Fruit fly (Drosophila melanogaster): Measurements from ENCODE around the gene CG12375.

CG12375 gene

DNA sequence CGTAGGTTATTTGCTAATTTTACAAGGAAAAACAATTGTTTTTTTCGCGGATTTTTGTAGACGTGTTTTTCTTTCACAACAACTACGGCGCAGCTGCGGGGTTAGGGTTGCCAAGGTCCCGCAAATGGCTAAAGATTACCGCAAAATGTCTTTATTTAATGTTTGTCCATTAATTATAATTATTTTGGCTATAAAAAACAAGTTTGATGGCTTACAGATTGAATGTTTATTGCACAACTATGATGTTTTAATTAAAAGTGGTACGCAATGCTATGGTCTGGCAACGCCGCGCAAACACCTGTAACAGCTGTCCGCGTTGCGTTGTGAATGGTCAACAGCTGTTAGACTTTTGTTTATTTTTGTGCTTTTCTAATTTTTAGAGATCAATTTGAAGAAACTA is 30.0 kb upstream of the CG12375 start (continued):
- TF ChIP-seq Nf-YA (GFP tag; IDR thresholded peaks at IDR 0.05): no peak
- TF ChIP-seq pum (GFP tag; optimal IDR thresholded peaks at IDR 0.05): peak; percentile 72
- TF ChIP-seq CG43689 (GFP tag; IDR thresholded peaks at IDR 0.05): no peak
- TF ChIP-seq kni (GFP tag; optimal IDR thresholded peaks at IDR 0.05): peak; percentile 10
- TF ChIP-seq Rx (GFP tag; IDR thresholded peaks at IDR 0.05): peak; percentile 43; the same call in 1 of the 2 replicates
- peak; percentile 33 for TF ChIP-seq Dp (GFP tag; optimal IDR thresholded peaks at IDR 0.05)
- no peak for TF ChIP-seq ro (GFP tag; IDR thresholded peaks at IDR 0.05)
- peak; percentile 70 for TF ChIP-seq Abd-B (GFP tag; optimal IDR thresholded peaks at IDR 0.05)
- TF ChIP-seq cad (GFP tag; optimal IDR thresholded peaks at IDR 0.05): no peak
- TF ChIP-seq Xbp1 (GFP tag; optimal IDR thresholded peaks at IDR 0.05): peak; percentile 79
- TF ChIP-seq NC2β (GFP tag; optimal IDR thresholded peaks at IDR 0.05): peak; percentile 43
- peak; percentile 50; the same call in 2 of the 3 replicates for TF ChIP-seq CG34224 (GFP tag; IDR thresholded peaks at IDR 0.05; ENCODE audit: partially characterized antibody)
- TF ChIP-seq h (optimal IDR thresholded peaks at IDR 0.05): no peak
- TF ChIP-seq ham (GFP tag; IDR thresholded peaks at IDR 0.05): no peak
- TF ChIP-seq salm (tag; optimal IDR thresholded peaks at IDR 0.05): peak; percentile 25
- TF ChIP-seq CG11560 (tag; IDR thresholded peaks at IDR 0.05): 0 out of 3 replicates have a peak, but pooled peaks have one; percentile 14
- peak; percentile 47 for TF ChIP-seq MTF-1 (GFP tag; optimal IDR thresholded peaks at IDR 0.05; ENCODE audit: borderline replicate concordance)
- no peak for TF ChIP-seq crol (GFP tag; IDR thresholded peaks at IDR 0.05)
- TF ChIP-seq pb (GFP tag; optimal IDR thresholded peaks at IDR 0.05): peak; percentile 37
- no peak for TF ChIP-seq CG4282 (GFP tag; optimal IDR thresholded peaks at IDR 0.05)
- TF ChIP-seq gem (tag; optimal IDR thresholded peaks at IDR 0.05): peak; percentile 80
- TF ChIP-seq usp (GFP tag; optimal IDR thresholded peaks at IDR 0.05): no peak
- peak; percentile 45 for TF ChIP-seq CG9437 (GFP tag; optimal IDR thresholded peaks at IDR 0.05)
- peak; percentile 39 for TF ChIP-seq kay (GFP tag; optimal IDR thresholded peaks at IDR 0.05)
- TF ChIP-seq pho (GFP tag; optimal IDR thresholded peaks at IDR 0.05): peak; percentile 72
- TF ChIP-seq CG8290 (GFP tag; optimal IDR thresholded peaks at IDR 0.05): peak; percentile 26
- peak in 1 of 2 experiments; percentile 83 for TF ChIP-seq CG8290 (tag; optimal IDR thresholded peaks at IDR 0.05)
- peak; percentile 60 for TF ChIP-seq CG10209 (GFP tag; optimal IDR thresholded peaks at IDR 0.05)
- TF ChIP-seq Ada2b (GFP tag; IDR thresholded peaks at IDR 0.05): peak; percentile 51; the same call in 1 of the 2 replicates
- TF ChIP-seq CG31441 (GFP tag; IDR thresholded peaks at IDR 0.05): peak; percentile 70
- no peak for TF ChIP-seq D (optimal IDR thresholded peaks at IDR 0.05)
- peak; percentile 40 for TF ChIP-seq D (GFP tag; optimal IDR thresholded peaks at IDR 0.05)
- TF ChIP-seq CG6654 (GFP tag; optimal IDR thresholded peaks at IDR 0.05): peak; percentile 26
- TF ChIP-seq CG12769 (tag; optimal IDR thresholded peaks at IDR 0.05): peak; percentile 75
- peak; percentile 57 to 64 for TF ChIP-seq Hr51 (GFP tag; optimal IDR thresholded peaks at IDR 0.05)
- peak; percentile 55; the same call in 1 of the 3 replicates for TF ChIP-seq CG2199 (GFP tag; IDR thresholded peaks at IDR 0.05)
- peak; percentile 65 for TF ChIP-seq eyg (GFP tag; optimal IDR thresholded peaks at IDR 0.05)
- TF ChIP-seq Gug (GFP tag; IDR thresholded peaks at IDR 0.05): peak; percentile 34; the same call in 1 of the 4 replicates
- no peak for TF ChIP-seq ttk (GFP tag; IDR thresholded peaks at IDR 0.05)
- no peak for TF ChIP-seq Kr (GFP tag; optimal IDR thresholded peaks at IDR 0.05)
- peak; percentile 10 for TF ChIP-seq CG12744 (GFP tag; optimal IDR thresholded peaks at IDR 0.05)
- TF ChIP-seq CG4404 (GFP tag; IDR thresholded peaks at IDR 0.05): peak; percentile 52
- no peak for TF ChIP-seq CG1529 (GFP tag; optimal IDR thresholded peaks at IDR 0.05)
- TF ChIP-seq ems (GFP tag; optimal IDR thresholded peaks at IDR 0.05): peak; percentile 78
- no peak for TF ChIP-seq Hey (tag; optimal IDR thresholded peaks at IDR 0.05)
- peak; percentile 18; the same call in 1 of the 3 replicates for TF ChIP-seq tgo (GFP tag; IDR thresholded peaks at IDR 0.05)
- no peak for TF ChIP-seq pita (GFP tag; optimal IDR thresholded peaks at IDR 0.05)
- TF ChIP-seq Awh (GFP tag; IDR thresholded peaks at IDR 0.05): peak; percentile 60
- TF ChIP-seq slbo (GFP tag; IDR thresholded peaks at IDR 0.05): peak; percentile 80
- peak; percentile 68 for TF ChIP-seq Fer1 (GFP tag; optimal IDR thresholded peaks at IDR 0.05)
- no peak for TF ChIP-seq Nf-YB (GFP tag; optimal IDR thresholded peaks at IDR 0.05)
- peak; percentile 76 for TF ChIP-seq pzg (GFP tag; optimal IDR thresholded peaks at IDR 0.05)
- TF ChIP-seq CG15073 (GFP tag; optimal IDR thresholded peaks at IDR 0.05): no peak
